Worm (Caenorhabditis elegans) whole organism, early embryonic: ENCODE measurements around the gene F45D11.7.
"Not testable (repeated sequence)": the region's sequence is repeated elsewhere in the genome, so short reads cannot be mapped to it uniquely, and the experiment has no call there.

Experiments
- ama-1 ChIP-seq: fragments of 150-350 bp; optimal IDR thresholded peaks from 2 replicates; lab custom pipeline; 2014
- ceh-13 ChIP-seq: fragments of 200-800 bp; sonication (Bioruptor generic); optimal IDR thresholded peaks from 2 replicates; lab custom pipeline; 2018; ENCODE audit warnings: mild to moderate bottlenecking, missing genetic modification characterization, missing compliant biosample characterization
- ceh-36 ChIP-seq: sonication (generic microtip); optimal IDR thresholded peaks from 2 replicates; lab custom pipeline; 2016; ENCODE audit warnings: missing genetic modification characterization, inconsistent platforms, missing compliant biosample characterization
- ets-7 ChIP-seq: sonication (generic microtip); optimal IDR thresholded peaks from 2 replicates; lab custom pipeline; 2016; ENCODE audit warnings: missing genotype, missing genetic modification characterization, missing compliant biosample characterization
- flt-1 ChIP-seq: fragments of 200-800 bp; sonication (Bioruptor generic); IDR thresholded peaks from 2 replicates; pipeline ENCODE4 v1.3.6; 2022; ENCODE audit warnings: missing genetic modification characterization, missing compliant biosample characterization
- hmg-4 ChIP-seq: fragments of 200-800 bp; sonication (Bioruptor generic); optimal IDR thresholded peaks from 2 replicates; lab custom pipeline; 2018; ENCODE audit warnings: mild to moderate bottlenecking, missing genetic modification characterization, missing compliant biosample characterization
- pes-1 ChIP-seq: fragments of 200-800 bp; sonication (Bioruptor generic); IDR thresholded peaks from 2 replicates; pipeline ENCODE4 v1.3.6; 2022; ENCODE audit warnings: missing genetic modification reagents, missing genetic modification characterization, missing compliant biosample characterization
- scrt-1 ChIP-seq: fragments of 200-800 bp; sonication (Bioruptor generic); IDR thresholded peaks from 2 replicates; pipeline ENCODE4 v1.3.6; 2022; ENCODE audit warnings: missing genetic modification characterization, missing compliant biosample characterization
- tbx-11 ChIP-seq: fragments of 200-800 bp; sonication (Bioruptor generic); IDR thresholded peaks from 2 replicates; pipeline ENCODE4 v1.3.6; 2022; ENCODE audit warnings: missing genetic modification characterization, missing compliant biosample characterization
- tbx-37 ChIP-seq: fragments of 200-800 bp; sonication (Bioruptor generic); conservative IDR thresholded peaks from 2 replicates; pipeline ENCODE4 v1.3.6; 2022; ENCODE audit warnings: missing genetic modification reagents, missing genetic modification characterization, missing compliant biosample characterization
- tra-4 ChIP-seq: sonication (generic microtip); optimal IDR thresholded peaks from 2 replicates; lab custom pipeline; 2017; ENCODE audit warnings: missing genetic modification characterization, missing compliant biosample characterization

ce11 chrII:1043932-1044331 is 49.6 kb downstream of the F45D11.7 start, which contains the start of gene fbxb-45:
- not testable (repeated sequence) for TF ChIP-seq ama-1 (lab: Kevin White, UChicago); hmg-4; ceh-36 (tag; lab: Kevin White, UChicago); scrt-1; tbx-11 (GFP tag; lab: Robert Waterston, UW); pes-1; ceh-13; flt-1 (GFP tag; lab: Robert Waterston, UW); tra-4 (tag; lab: Kevin White, UChicago); tbx-37 (GFP tag; lab: Robert Waterston, UW); ets-7 (tag; lab: Kevin White, UChicago)
